1 fruit fly cellular context compared by ENCODE assay signal in the genomic region with DNA sequence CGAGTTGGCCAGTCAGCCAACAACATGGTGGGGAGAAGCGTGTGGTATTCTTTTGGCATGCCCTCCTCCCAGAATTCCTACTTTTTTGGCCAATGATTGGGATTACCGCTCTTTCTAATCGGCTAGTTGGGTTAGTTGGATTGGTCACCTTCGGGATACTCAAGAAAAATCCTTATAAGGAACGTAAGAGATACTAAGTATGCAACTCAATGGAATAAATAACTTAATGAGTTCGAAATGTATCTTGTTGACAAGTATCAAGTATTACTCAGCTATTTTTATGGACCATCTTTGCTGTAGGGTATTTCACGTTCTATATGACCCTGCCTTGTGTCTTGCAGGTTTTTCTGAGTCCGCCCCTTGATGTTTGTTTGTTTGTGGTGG.
A peak's percentile ranks its signal among the peaks of the same experiment; 100 is the strongest.
TF ChIP-seq lines count a peak whose summit lies in the region.

No protein-coding gene starts in this region.

TF ChIP-seq in whole organism, embryonic, 481 proteins besides CTCF, POLR2A, EP300 and RAD21 (continued from another document):
- TF ChIP-seq Ets65A (GFP tag; lab: Kevin White, UChicago) (peak; percentile 22), row (GFP tag; IDR thresholded peaks at IDR 0.05; lab: Robert Waterston, UW) (peak; percentile 42; the same call in 1 of the 3 replicates), Nf-YC (tag; optimal IDR thresholded peaks at IDR 0.05; lab: Kevin White, UChicago) (peak; percentile 39), Asciz (GFP tag; optimal IDR thresholded peaks at IDR 0.05; lab: Kevin White, UChicago) (no peak), Med (GFP tag; lab: Kevin White, UChicago) (peak; percentile 8), lab (GFP tag; optimal IDR thresholded peaks at IDR 0.05; lab: Kevin White, UChicago) (peak; percentile 11)
